Worm (Caenorhabditis elegans) whole organism, mixed stage, embryonic: ENCODE data around the gene fbxa-211.

Experiments
- M03D4.4 ChIP-seq: sonication (generic microtip); optimal IDR thresholded peaks from 2 replicates; lab custom pipeline; 2017; ENCODE audit warnings: mild to moderate bottlenecking, missing genetic modification characterization, missing compliant biosample characterization
- bed-3 ChIP-seq: fragments of 200-800 bp; sonication (Bioruptor generic); optimal IDR thresholded peaks from 3 replicates; lab custom pipeline; 2018; ENCODE audit warnings: mild to moderate bottlenecking, missing genetic modification characterization, moderate library complexity, missing compliant biosample characterization
- blmp-1 ChIP-seq: fragments of 150-350 bp; optimal IDR thresholded peaks from 2 replicates; lab custom pipeline; 2014; ENCODE audit warnings: missing biosample characterization, missing genetic modification characterization
- ceh-39 ChIP-seq: fragments of 150-350 bp; optimal IDR thresholded peaks from 2 replicates; lab custom pipeline; 2014; ENCODE audit warnings: missing biosample characterization, missing genetic modification characterization
- ceh-43 ChIP-seq: fragments of 200-800 bp; sonication (Bioruptor generic); optimal IDR thresholded peaks from 2 replicates; lab custom pipeline; 2018; ENCODE audit warnings: mild to moderate bottlenecking, missing genetic modification characterization, moderate library complexity, missing compliant biosample characterization
- ceh-83 ChIP-seq: fragments of 200-800 bp; sonication (Bioruptor generic); optimal IDR thresholded peaks from 2 replicates; lab custom pipeline; 2018; ENCODE audit warnings: mild to moderate bottlenecking, missing genetic modification characterization, missing compliant biosample characterization
- ces-1 ChIP-seq: fragments of 150-350 bp; optimal IDR thresholded peaks from 2 replicates; lab custom pipeline; 2014; ENCODE audit warnings: missing biosample characterization, missing genetic modification reagents, missing genetic modification characterization
- drap-1 ChIP-seq: fragments of 200-800 bp; sonication (Bioruptor generic); optimal IDR thresholded peaks from 3 replicates; lab custom pipeline; 2018; ENCODE audit warnings: mild to moderate bottlenecking, missing genetic modification characterization, missing compliant biosample characterization
- elt-1 ChIP-seq: sonication (generic microtip); optimal IDR thresholded peaks from 2 replicates; lab custom pipeline; 2017; ENCODE audit warnings: missing genetic modification characterization, mild to moderate bottlenecking, missing compliant biosample characterization, antibody characterized with exemption, moderate library complexity, borderline replicate concordance; ENCODE audit not compliant: insufficient read depth
- elt-3 ChIP-seq: fragments of 150-350 bp; optimal IDR thresholded peaks from 2 replicates; lab custom pipeline; 2014; ENCODE audit warnings: missing biosample characterization, missing genetic modification characterization
- flh-1 ChIP-seq: fragments of 200-800 bp; sonication (Bioruptor generic); optimal IDR thresholded peaks from 2 replicates; lab custom pipeline; 2018; ENCODE audit warnings: mild to moderate bottlenecking, missing genetic modification characterization, moderate library complexity, missing compliant biosample characterization
- ham-2 ChIP-seq: fragments of 200-800 bp; sonication (Bioruptor generic); optimal IDR thresholded peaks from 2 replicates; lab custom pipeline; 2018; ENCODE audit warnings: mild to moderate bottlenecking, missing genetic modification characterization, missing compliant biosample characterization
- hlh-1 ChIP-seq: fragments of 150-350 bp; optimal IDR thresholded peaks from 2 replicates; lab custom pipeline; 2014; ENCODE audit warnings: missing biosample characterization, missing genetic modification reagents, missing genetic modification characterization
- lin-13 ChIP-seq: fragments of 150-350 bp; optimal IDR thresholded peaks from 2 replicates; lab custom pipeline; 2014; ENCODE audit warnings: missing biosample characterization, missing genetic modification characterization
- lin-32 ChIP-seq: fragments of 200-800 bp; sonication (Bioruptor generic); optimal IDR thresholded peaks from 2 replicates; lab custom pipeline; 2018; ENCODE audit warnings: mild to moderate bottlenecking, missing genetic modification characterization, missing compliant biosample characterization
- lsy-2 ChIP-seq: fragments of 150-350 bp; optimal IDR thresholded peaks from 2 replicates; lab custom pipeline; 2014; ENCODE audit warnings: missing biosample characterization, missing genetic modification characterization
- mab-5 ChIP-seq: fragments of 150-350 bp; optimal IDR thresholded peaks from 2 replicates; lab custom pipeline; 2014; ENCODE audit warnings: missing biosample characterization, missing genetic modification characterization
- mep-1 ChIP-seq: fragments of 150-350 bp; optimal IDR thresholded peaks from 2 replicates; lab custom pipeline; 2017; ENCODE audit warnings: missing biosample characterization, missing genetic modification reagents, missing genetic modification characterization, inconsistent platforms
- mls-2 ChIP-seq: sonication (generic microtip); optimal IDR thresholded peaks from 2 replicates; lab custom pipeline; 2016; ENCODE audit warnings: mild to moderate bottlenecking, missing genetic modification characterization, moderate library complexity, missing compliant biosample characterization
- nhr-12 ChIP-seq: fragments of 150-350 bp; optimal IDR thresholded peaks from 2 replicates; lab custom pipeline; 2014; ENCODE audit warnings: missing biosample characterization, missing genetic modification characterization
- nhr-2 ChIP-seq: fragments of 150-350 bp; optimal IDR thresholded peaks from 2 replicates; lab custom pipeline; 2014; ENCODE audit warnings: missing biosample characterization, missing genetic modification characterization
- nhr-237 ChIP-seq: fragments of 150-350 bp; optimal IDR thresholded peaks from 2 replicates; lab custom pipeline; 2014; ENCODE audit warnings: missing biosample characterization, missing genetic modification characterization
- nhr-28 ChIP-seq: fragments of 150-350 bp; optimal IDR thresholded peaks from 2 replicates; lab custom pipeline; 2014; ENCODE audit warnings: missing biosample characterization, missing genetic modification characterization
- pha-4 ChIP-seq: fragments of 150-350 bp; optimal IDR thresholded peaks from 2 replicates; lab custom pipeline; 2018; ENCODE audit warnings: missing biosample characterization, missing genetic modification reagents, missing genetic modification characterization
- sem-2 ChIP-seq: fragments of 200-800 bp; sonication (Bioruptor generic); optimal IDR thresholded peaks from 2 replicates; lab custom pipeline; 2018; ENCODE audit warnings: mild to moderate bottlenecking, missing genetic modification characterization, missing compliant biosample characterization
- snpc-4 ChIP-seq: fragments of 150-350 bp; optimal IDR thresholded peaks from 2 replicates; lab custom pipeline; 2014; ENCODE audit warnings: missing biosample characterization, missing genetic modification characterization
- sptf-1 ChIP-seq: sonication (generic microtip); optimal IDR thresholded peaks from 2 replicates; lab custom pipeline; 2017; ENCODE audit warnings: mild to moderate bottlenecking, missing genetic modification characterization, moderate library complexity, missing compliant biosample characterization
- tbx-8 ChIP-seq: fragments of 200-800 bp; sonication (Bioruptor generic); optimal IDR thresholded peaks from 2 replicates; lab custom pipeline; 2018; ENCODE audit warnings: mild to moderate bottlenecking, missing genetic modification characterization, moderate library complexity, missing compliant biosample characterization
- unc-120 ChIP-seq: sonication (generic microtip); optimal IDR thresholded peaks from 2 replicates; lab custom pipeline; 2017; ENCODE audit warnings: missing genetic modification characterization, missing compliant biosample characterization; ENCODE audit not compliant: poor library complexity, severe bottlenecking
- unc-39 ChIP-seq: fragments of 150-350 bp; optimal IDR thresholded peaks from 2 replicates; lab custom pipeline; 2014; ENCODE audit warnings: missing biosample characterization, missing genetic modification characterization
- unc-62 ChIP-seq: fragments of 150-350 bp; optimal IDR thresholded peaks from 2 replicates; lab custom pipeline; 2014; ENCODE audit warnings: missing biosample characterization, missing genetic modification reagents, missing genetic modification characterization
- zip-8 ChIP-seq: fragments of 150-350 bp; optimal IDR thresholded peaks from 2 replicates; lab custom pipeline; 2014; ENCODE audit warnings: missing biosample characterization, missing genetic modification characterization
- ztf-11 ChIP-seq: fragments of 150-350 bp; optimal IDR thresholded peaks from 2 replicates; lab custom pipeline; 2014; ENCODE audit warnings: missing biosample characterization, missing genetic modification characterization

Gene fbxa-211

ce11 chrV:18131049-18131448 is 3.7 kb downstream of the fbxa-211 start, which contains the start of gene Y37H2A.12:
Gene Y37H2A.12, minus strand, starts transcription at chrV:18131129.
- TF ChIP-seq ceh-39 (tag; lab: Kevin White, UChicago) = no peak
- no peak for TF ChIP-seq sptf-1 (tag; lab: Kevin White, UChicago)
- TF ChIP-seq ceh-83 (GFP tag; lab: Kevin White, UChicago) = no peak
- TF ChIP-seq nhr-12 (tag; lab: Kevin White, UChicago) = no peak
- no peak for TF ChIP-seq elt-1 (tag; lab: Kevin White, UChicago)
- TF ChIP-seq flh-1 (GFP tag; lab: Kevin White, UChicago) = no peak
- no peak for TF ChIP-seq pha-4 (tag; lab: Kevin White, UChicago)
- TF ChIP-seq unc-62 (GFP tag; lab: Kevin White, UChicago) = no peak
- TF ChIP-seq, all 35 proteins: peak for 0

- TF ChIP-seq sptf-1 (tag; lab: Kevin White, UChicago) (no peak), hlh-1 (no peak), unc-120 (no peak), nhr-237 (tag; lab: Kevin White, UChicago) (no peak), drap-1 (GFP tag; lab: Kevin White, UChicago) (no peak), nhr-2 (no peak), unc-62 (GFP tag; lab: Kevin White, UChicago) (no peak), nhr-28 (tag; lab: Kevin White, UChicago) (no peak), mab-5 (no peak), tbx-8 (no peak), mep-1 (tag; lab: Kevin White, UChicago) (no peak), elt-1 (tag; lab: Kevin White, UChicago) (no peak)
Observed at ce11 chrV:18133177-18133576, 5.9 kb downstream of the fbxa-211 start, which contains the start of gene Y37H2A.18. Gene Y37H2A.18, minus strand, starts transcription at chrV:18133277.

- TF ChIP-seq zip-8 (no peak), nhr-2 (no peak), ceh-83 (GFP tag; lab: Kevin White, UChicago) (no peak), nhr-28 (tag; lab: Kevin White, UChicago) (no peak), ham-2 (GFP tag; lab: Kevin White, UChicago) (no peak), hlh-1 (no peak), elt-3 (tag; lab: Kevin White, UChicago) (no peak)
- TF ChIP-seq, all 35 proteins: peak for 0
Observed at ce11 chrV:18134378-18134777, 7.1 kb downstream of the fbxa-211 start, which contains the start of gene Y37H2A.7. Gene Y37H2A.7, minus strand, starts transcription at chrV:18134478.

- TF ChIP-seq nhr-2 (no peak), M03D4.4 (no peak), sem-2 (GFP tag; lab: Kevin White, UChicago) (no peak), snpc-4 (tag; lab: Kevin White, UChicago) (no peak), ceh-43 (no peak), ztf-11 (tag; lab: Kevin White, UChicago) (no peak), drap-1 (GFP tag; lab: Kevin White, UChicago) (no peak), unc-120 (no peak), ceh-39 (tag; lab: Kevin White, UChicago) (no peak), blmp-1 (tag; lab: Kevin White, UChicago) (no peak), tbx-8 (no peak), elt-1 (tag; lab: Kevin White, UChicago) (no peak), unc-62 (GFP tag; lab: Kevin White, UChicago) (no peak), hlh-1 (no peak), nhr-28 (tag; lab: Kevin White, UChicago) (no peak), ces-1 (GFP tag; lab: Kevin White, UChicago) (no peak), unc-39 (tag; lab: Kevin White, UChicago) (no peak), elt-3 (tag; lab: Kevin White, UChicago) (no peak)
Observed at ce11 chrV:18137679-18138078, 10.4 kb downstream of the fbxa-211 start.

ce11 chrV:18138695-18139094 is 11.4 kb downstream of the fbxa-211 start, which contains the start of gene Y37H2A.10:
Gene Y37H2A.10, plus strand, starts transcription at chrV:18138995.
- TF ChIP-seq unc-39 (tag; lab: Kevin White, UChicago) (no peak), lin-13 (tag; lab: Kevin White, UChicago) (no peak), bed-3 (GFP tag; lab: Kevin White, UChicago) (no peak), lin-32 (GFP tag; lab: Kevin White, UChicago) (no peak), ceh-39 (tag; lab: Kevin White, UChicago) (no peak), lsy-2 (tag; lab: Kevin White, UChicago) (no peak), elt-3 (tag; lab: Kevin White, UChicago) (no peak), drap-1 (GFP tag; lab: Kevin White, UChicago) (no peak), unc-120 (no peak), ceh-43 (no peak), mab-5 (no peak), ceh-83 (GFP tag; lab: Kevin White, UChicago) (no peak), mep-1 (tag; lab: Kevin White, UChicago) (no peak), flh-1 (GFP tag; lab: Kevin White, UChicago) (no peak), mls-2 (tag; lab: Kevin White, UChicago) (no peak), hlh-1 (no peak), pha-4 (tag; lab: Kevin White, UChicago) (no peak), sem-2 (GFP tag; lab: Kevin White, UChicago) (no peak), ztf-11 (tag; lab: Kevin White, UChicago) (no peak)
- TF ChIP-seq, all 35 proteins: peak for 0
